Fruit fly (Drosophila melanogaster) whole organism: ENCODE data around the gene sphe.

ENCODE experiments used
- EcR ChIP-seq, 2 experiments: fragments of >200 bp; optimal IDR thresholded peaks; 2 replicates each; lab custom pipeline; 2017; ENCODE audit warnings: missing biosample characterization in 2 of 2, missing genetic modification characterization in 2 of 2, missing genetic modification reagents in 2 of 2
- pan ChIP-seq: fragments of >200 bp; optimal IDR thresholded peaks from 2 replicates; lab custom pipeline; 2017
- usp ChIP-seq: fragments of >200 bp; optimal IDR thresholded peaks from 2 replicates; lab custom pipeline; 2017; ENCODE audit warnings: missing biosample characterization, missing genetic modification characterization, mixed read lengths

DNA sequence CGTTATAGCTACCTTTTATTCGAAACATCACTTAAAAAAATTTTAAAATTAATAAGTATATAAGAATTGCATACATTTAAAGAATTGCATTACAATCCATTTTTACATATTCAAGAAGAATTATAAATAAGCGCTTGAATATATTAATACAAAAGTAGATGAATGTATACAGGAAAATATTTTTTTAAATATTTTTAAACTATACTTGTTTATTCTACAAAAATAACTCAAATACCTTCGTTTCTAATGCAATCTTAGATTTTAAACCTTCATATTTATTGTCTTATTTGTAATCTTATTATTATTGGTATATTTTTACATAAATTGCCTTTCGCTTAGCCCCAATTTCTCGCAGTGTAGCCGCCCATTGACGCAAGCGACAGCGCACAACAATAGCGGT, 24.6 kb downstream of the sphe start:
- no peak for TF ChIP-seq pan (lab: Kevin White, UChicago)
- TF ChIP-seq usp (GFP tag; lab: Kevin White, UChicago) = no peak
- TF ChIP-seq EcR (GFP tag; optimal IDR thresholded peaks at IDR 0.05; lab: Kevin White, UChicago) = no peak
